Fruit fly (Drosophila melanogaster) whole organism, embryonic: Measurements from ENCODE around the gene GABA-B-R3.

Experiments used
- B-H1 ChIP-seq: fragments of 200-800 bp; sonication (Bioruptor generic); IDR thresholded peaks from 3 replicates; pipeline ENCODE4 v1.3.6; 2022; ENCODE audit warnings: missing biosample characterization, missing genetic modification characterization
- BEAF-32 ChIP-seq: fragments of 200-800 bp; sonication (Bioruptor generic); optimal IDR thresholded peaks from 3 replicates; lab custom pipeline; 2017; ENCODE audit warnings: missing biosample characterization, missing genetic modification characterization, mild to moderate bottlenecking, moderate library complexity, missing genetic modification reagents
- CG10321 ChIP-seq: fragments of 200-800 bp; sonication (Bioruptor generic); IDR thresholded peaks from 2 replicates; pipeline ENCODE4 v1.3.6; 2022; ENCODE audit warnings: missing biosample characterization, missing genetic modification characterization
- CG11560 ChIP-seq: fragments of 200-800 bp; sonication (Bioruptor generic); IDR thresholded peaks from 3 replicates; pipeline ENCODE4 v1.3.6; 2022; ENCODE audit warnings: missing biosample characterization, missing genetic modification characterization
- CG12299 ChIP-seq: fragments of 200-800 bp; sonication (Bioruptor generic); optimal IDR thresholded peaks from 2 replicates; lab custom pipeline; 2018; ENCODE audit warnings: missing biosample characterization, mild to moderate bottlenecking, missing genetic modification characterization
- CG1233 ChIP-seq: fragments of 200-800 bp; sonication (Bioruptor generic); optimal IDR thresholded peaks from 4 replicates; lab custom pipeline; 2018; ENCODE audit warnings: missing biosample characterization, mild to moderate bottlenecking, missing genetic modification characterization
- CG12391 ChIP-seq: fragments of 200-800 bp; sonication (Bioruptor generic); optimal IDR thresholded peaks from 3 replicates; lab custom pipeline; 2018; ENCODE audit warnings: missing biosample characterization, mild to moderate bottlenecking, missing genetic modification characterization, moderate library complexity
- CG14050 ChIP-seq: fragments of 200-800 bp; sonication (Bioruptor generic); IDR thresholded peaks from 3 replicates; pipeline ENCODE4 v1.3.6; 2022; ENCODE audit warnings: missing biosample characterization, missing genetic modification characterization
- CG1529 ChIP-seq: fragments of 200-800 bp; sonication (Bioruptor generic); optimal IDR thresholded peaks from 3 replicates; lab custom pipeline; 2018; ENCODE audit warnings: missing biosample characterization, missing genetic modification characterization
- CG15514 ChIP-seq: fragments of 200-800 bp; sonication (Bioruptor generic); optimal IDR thresholded peaks from 3 replicates; lab custom pipeline; 2017; ENCODE audit warnings: missing biosample characterization, missing genetic modification characterization, mild to moderate bottlenecking, moderate library complexity, missing genetic modification reagents
- CG1602 ChIP-seq: fragments of 200-800 bp; sonication (Bioruptor generic); optimal IDR thresholded peaks from 3 replicates; lab custom pipeline; 2016; ENCODE audit warnings: missing biosample characterization, missing genetic modification characterization
- CG17186 ChIP-seq: fragments of 200-800 bp; sonication (Bioruptor generic); optimal IDR thresholded peaks from 3 replicates; lab custom pipeline; 2017; ENCODE audit warnings: missing biosample characterization, missing genetic modification reagents, missing genetic modification characterization
- CG17568 ChIP-seq: fragments of 200-800 bp; sonication (Bioruptor generic); optimal IDR thresholded peaks from 2 replicates; lab custom pipeline; 2018; ENCODE audit warnings: missing biosample characterization, mild to moderate bottlenecking, missing genetic modification characterization, moderate library complexity
- CG18011 ChIP-seq: fragments of 200-800 bp; sonication (Bioruptor generic); optimal IDR thresholded peaks from 2 replicates; lab custom pipeline; 2017; ENCODE audit warnings: missing biosample characterization, missing genetic modification characterization, mild to moderate bottlenecking, moderate library complexity, missing genotype
- CG18764 ChIP-seq: fragments of 200-800 bp; sonication (Bioruptor generic); optimal IDR thresholded peaks from 3 replicates; lab custom pipeline; 2016; ENCODE audit warnings: missing biosample characterization, missing genetic modification characterization
- CG2129 ChIP-seq: fragments of 200-800 bp; sonication (Bioruptor generic); IDR thresholded peaks from 2 replicates; pipeline ENCODE4 v1.3.6; 2022; ENCODE audit warnings: missing biosample characterization, missing genetic modification characterization; ENCODE audit not compliant: partially characterized antibody
- CG31224 ChIP-seq: fragments of 200-800 bp; sonication (Bioruptor generic); IDR thresholded peaks from 2 replicates; pipeline ENCODE4 v1.3.6; 2022; ENCODE audit warnings: missing biosample characterization, missing genetic modification characterization
- CG34376 ChIP-seq: fragments of 200-800 bp; sonication (Bioruptor generic); optimal IDR thresholded peaks from 2 replicates; lab custom pipeline; 2018; ENCODE audit warnings: missing biosample characterization, mild to moderate bottlenecking, missing genetic modification characterization
- CG4424 ChIP-seq: fragments of 200-800 bp; sonication (Bioruptor generic); optimal IDR thresholded peaks from 3 replicates; lab custom pipeline; 2016; ENCODE audit warnings: missing biosample characterization, missing genetic modification characterization
- CG4707 ChIP-seq: fragments of 200-800 bp; sonication (Bioruptor generic); optimal IDR thresholded peaks from 2 replicates; lab custom pipeline; 2018; ENCODE audit warnings: missing biosample characterization, mild to moderate bottlenecking, missing genetic modification characterization, moderate library complexity
- CG5180 ChIP-seq: fragments of 200-800 bp; sonication (Bioruptor generic); optimal IDR thresholded peaks from 3 replicates; lab custom pipeline; 2017; ENCODE audit warnings: missing biosample characterization, missing genetic modification characterization, mild to moderate bottlenecking, moderate library complexity, missing genetic modification reagents
- CG7745 ChIP-seq: fragments of 200-800 bp; sonication (Bioruptor generic); optimal IDR thresholded peaks from 2 replicates; lab custom pipeline; 2018; ENCODE audit warnings: missing biosample characterization, mild to moderate bottlenecking, missing genetic modification characterization, moderate library complexity
- CG8290 ChIP-seq, 3 experiments: fragments of 200-800 bp; sonication (Bioruptor generic); optimal IDR thresholded peaks; 2 replicates each; lab custom pipeline; 2016 to 2019; ENCODE audit warnings: missing biosample characterization in 3 of 3, missing genetic modification characterization in 3 of 3, mild to moderate bottlenecking in 2 of 3, moderate library complexity in 1 of 3
- Dad ChIP-seq: fragments of 200-800 bp; sonication (Bioruptor generic); optimal IDR thresholded peaks from 3 replicates; lab custom pipeline; 2016; ENCODE audit warnings: missing biosample characterization, missing genetic modification characterization
- Dp ChIP-seq: fragments of 200-800 bp; sonication (Bioruptor generic); optimal IDR thresholded peaks from 2 replicates; lab custom pipeline; 2018; ENCODE audit warnings: missing biosample characterization, mild to moderate bottlenecking, missing genetic modification characterization, moderate library complexity
- Eip74EF ChIP-seq, 2 experiments: fragments of 200-800 bp in 1 of 2; fragments of >200 bp in 1 of 2; sonication (Bioruptor generic) in 1 of 2; optimal IDR thresholded peaks; 2 replicates each; lab custom pipeline; 2017 to 2019; ENCODE audit warnings: missing biosample characterization in 2 of 2, missing genetic modification characterization in 2 of 2, mild to moderate bottlenecking in 1 of 2, moderate library complexity in 1 of 2
- Fer1 ChIP-seq: fragments of 200-800 bp; sonication (Bioruptor generic); optimal IDR thresholded peaks from 2 replicates; lab custom pipeline; 2017; ENCODE audit warnings: missing biosample characterization, mild to moderate bottlenecking, missing genetic modification characterization
- Fer3 ChIP-seq: fragments of 200-800 bp; sonication (Bioruptor generic); optimal IDR thresholded peaks from 2 replicates; lab custom pipeline; 2018; ENCODE audit warnings: missing biosample characterization, mild to moderate bottlenecking, missing genetic modification characterization, moderate library complexity
- Hr39 ChIP-seq: fragments of >200 bp; optimal IDR thresholded peaks from 2 replicates; lab custom pipeline; 2017
- Myb ChIP-seq: fragments of 200-800 bp; sonication (Bioruptor generic); optimal IDR thresholded peaks from 2 replicates; lab custom pipeline; 2016; ENCODE audit warnings: missing biosample characterization, missing genetic modification characterization
- Poxn ChIP-seq: fragments of 200-800 bp; sonication (Bioruptor generic); IDR thresholded peaks from 2 replicates; pipeline ENCODE4 v1.3.6; 2022; ENCODE audit warnings: missing biosample characterization, missing genetic modification characterization
- al ChIP-seq: fragments of 200-800 bp; sonication (Bioruptor generic); IDR thresholded peaks from 2 replicates; pipeline ENCODE4 v1.3.6; 2022; ENCODE audit warnings: missing biosample characterization, missing genetic modification characterization
- aop ChIP-seq: fragments of 200-800 bp; sonication (Bioruptor generic); IDR thresholded peaks from 2 replicates; pipeline ENCODE4 v1.3.6; 2022; ENCODE audit warnings: missing biosample characterization, missing genetic modification characterization
- bab2 ChIP-seq: fragments of 200-800 bp; sonication (Bioruptor generic); optimal IDR thresholded peaks from 2 replicates; lab custom pipeline; 2016; ENCODE audit warnings: missing biosample characterization, missing genetic modification characterization
- chinmo ChIP-seq: fragments of 200-800 bp; sonication (Bioruptor generic); IDR thresholded peaks from 4 replicates; pipeline ENCODE4 v1.3.6; 2022; ENCODE audit warnings: missing biosample characterization, missing genetic modification characterization; ENCODE audit not compliant: partially characterized antibody
- danr ChIP-seq: fragments of 200-800 bp; sonication (Bioruptor generic); IDR thresholded peaks from 2 replicates; pipeline ENCODE4 v1.3.6; 2022; ENCODE audit warnings: missing biosample characterization, missing genetic modification characterization
- dmrt99B ChIP-seq: fragments of 200-800 bp; sonication (Bioruptor generic); optimal IDR thresholded peaks from 2 replicates; lab custom pipeline; 2018; ENCODE audit warnings: missing biosample characterization, mild to moderate bottlenecking, missing genetic modification characterization, moderate library complexity
- fd102C ChIP-seq: fragments of 200-800 bp; sonication (Bioruptor generic); optimal IDR thresholded peaks from 2 replicates; lab custom pipeline; 2018; ENCODE audit warnings: missing biosample characterization, mild to moderate bottlenecking, missing genetic modification characterization, moderate library complexity
- gt ChIP-seq: fragments of 200-800 bp; sonication (Bioruptor generic); IDR thresholded peaks from 2 replicates; pipeline ENCODE4 v1.3.6; 2022; ENCODE audit warnings: missing biosample characterization, missing genetic modification characterization
- lmd ChIP-seq: fragments of 200-800 bp; sonication (Bioruptor generic); IDR thresholded peaks from 2 replicates; pipeline ENCODE4 v1.3.6; 2022; ENCODE audit warnings: missing biosample characterization, missing genetic modification characterization
- prd ChIP-seq, 3 experiments: fragments of >200 bp in 2 of 3; fragments of 200-800 bp in 1 of 3; sonication (Bioruptor generic) in 1 of 3; optimal IDR thresholded peaks in 2 of 3; IDR thresholded peaks in 1 of 3; 2 replicates in 2 of 3; 3 replicates in 1 of 3; pipeline versions ENCODE4 v1.3.6 to Lab custom; 2017 to 2022; ENCODE audit warnings: missing biosample characterization in 1 of 3, missing genetic modification characterization in 1 of 3
- salm ChIP-seq: fragments of 200-800 bp; sonication (Bioruptor generic); optimal IDR thresholded peaks from 2 replicates; lab custom pipeline; 2018; ENCODE audit warnings: missing biosample characterization, mild to moderate bottlenecking, missing genetic modification characterization
- sd ChIP-seq: fragments of 200-800 bp; sonication (Bioruptor generic); optimal IDR thresholded peaks from 3 replicates; lab custom pipeline; 2018; ENCODE audit warnings: missing biosample characterization, mild to moderate bottlenecking, missing genetic modification characterization, moderate library complexity
- slou ChIP-seq: fragments of 200-800 bp; sonication (Bioruptor generic); optimal IDR thresholded peaks from 3 replicates; lab custom pipeline; 2016; ENCODE audit warnings: missing biosample characterization, missing genetic modification characterization
- tio ChIP-seq: fragments of 200-800 bp; sonication (Bioruptor generic); optimal IDR thresholded peaks from 2 replicates; lab custom pipeline; 2017; ENCODE audit warnings: missing biosample characterization, missing genetic modification characterization, inconsistent platforms
- toy ChIP-seq: fragments of 200-800 bp; sonication (Bioruptor generic); IDR thresholded peaks from 2 replicates; pipeline ENCODE4 v1.3.6; 2022; ENCODE audit warnings: missing biosample characterization, missing genetic modification characterization
- tx ChIP-seq: fragments of 200-800 bp; sonication (Bioruptor generic); optimal IDR thresholded peaks from 2 replicates; lab custom pipeline; 2016; ENCODE audit warnings: missing biosample characterization, missing genetic modification characterization
- unc-4 ChIP-seq: fragments of 200-800 bp; sonication (Bioruptor generic); IDR thresholded peaks from 2 replicates; pipeline ENCODE4 v1.3.6; 2022; ENCODE audit warnings: missing biosample characterization, missing genetic modification characterization; ENCODE audit not compliant: partially characterized antibody
- zen ChIP-seq: fragments of 200-800 bp; sonication (Bioruptor generic); optimal IDR thresholded peaks from 3 replicates; lab custom pipeline; 2018; ENCODE audit warnings: missing biosample characterization, mild to moderate bottlenecking, missing genetic modification characterization, moderate library complexity

Gene GABA-B-R3

dm6 chr2L:718280-718871, 31.4 kb upstream of the GABA-B-R3 start (continued):
- no peak for TF ChIP-seq prd (optimal IDR thresholded peaks at IDR 0.05; lab: Kevin White, UChicago)
- peak; percentile 12; the same call in 1 of the 3 replicates for TF ChIP-seq prd (GFP tag; IDR thresholded peaks at IDR 0.05; lab: Robert Waterston, UW)
- peak; percentile 57 for TF ChIP-seq lmd (GFP tag; lab: Robert Waterston, UW)
- no peak for TF ChIP-seq CG14050 (GFP tag; lab: Robert Waterston, UW)
- TF ChIP-seq CG12299, result no peak
- TF ChIP-seq CG2129 (GFP tag; lab: Robert Waterston, UW), result no peak
- no peak for TF ChIP-seq CG7745
- no peak for TF ChIP-seq Poxn
- TF ChIP-seq sd, result no peak
- no peak for TF ChIP-seq danr (GFP tag; lab: Robert Waterston, UW)
- no peak for TF ChIP-seq Hr39 (lab: Kevin White, UChicago)
- no peak for TF ChIP-seq CG18764 (GFP tag; lab: Kevin White, UChicago)
- no peak for TF ChIP-seq Dad (GFP tag; lab: Kevin White, UChicago)
- TF ChIP-seq gt (GFP tag; lab: Robert Waterston, UW), result no peak
- TF ChIP-seq CG18011 (GFP tag; lab: Kevin White, UChicago), result no peak
- TF ChIP-seq zen (tag; lab: Kevin White, UChicago), result no peak
- no peak for TF ChIP-seq Myb (GFP tag; lab: Kevin White, UChicago)
- TF ChIP-seq CG31224 (GFP tag; lab: Robert Waterston, UW), result peak; percentile 32; the same call in 1 of the 2 replicates
- no peak for TF ChIP-seq CG4424
- no peak for TF ChIP-seq dmrt99B (tag; lab: Kevin White, UChicago)
- no peak for TF ChIP-seq Eip74EF (GFP tag; optimal IDR thresholded peaks at IDR 0.05; lab: Kevin White, UChicago)
- no peak for TF ChIP-seq Fer1 (GFP tag; lab: Kevin White, UChicago)
- TF ChIP-seq slou, result no peak
- no peak for TF ChIP-seq BEAF-32
- TF ChIP-seq Dp, result no peak
- 0 out of 3 replicates have a peak, but pooled peaks have one; percentile 14 for TF ChIP-seq CG11560
- peak; percentile 49 for TF ChIP-seq al
- no peak for TF ChIP-seq CG1233
- peak; percentile 26 for TF ChIP-seq CG12391 (tag; lab: Kevin White, UChicago)
- no peak for TF ChIP-seq CG1602 (GFP tag; lab: Kevin White, UChicago)
- no peak for TF ChIP-seq fd102C
- TF ChIP-seq Fer3 (tag; lab: Kevin White, UChicago), result no peak
- no peak for TF ChIP-seq CG10321 (GFP tag; lab: Robert Waterston, UW)
- no peak for TF ChIP-seq CG17568 (GFP tag; lab: Kevin White, UChicago)
- TF ChIP-seq tio (GFP tag; lab: Kevin White, UChicago), result no peak
- no peak for TF ChIP-seq CG8290 (GFP tag; optimal IDR thresholded peaks at IDR 0.05; lab: Kevin White, UChicago)
- TF ChIP-seq CG8290 (tag; optimal IDR thresholded peaks at IDR 0.05; lab: Kevin White, UChicago), result no peak
- TF ChIP-seq CG4707, result no peak
- TF ChIP-seq unc-4 (GFP tag; lab: Robert Waterston, UW), result no peak
- TF ChIP-seq CG34376 (GFP tag; lab: Kevin White, UChicago), result no peak
- no peak for TF ChIP-seq salm (tag; lab: Kevin White, UChicago)
- TF ChIP-seq tx (GFP tag; lab: Kevin White, UChicago), result no peak
- TF ChIP-seq bab2 (GFP tag; lab: Kevin White, UChicago), result no peak
- no peak for TF ChIP-seq toy (GFP tag; lab: Robert Waterston, UW)
- no peak for TF ChIP-seq CG5180 (GFP tag; lab: Kevin White, UChicago)
- TF ChIP-seq CG17186, result no peak
- no peak for TF ChIP-seq CG1529 (GFP tag; lab: Kevin White, UChicago)
- TF ChIP-seq aop, result no peak
- TF ChIP-seq chinmo (GFP tag; lab: Robert Waterston, UW), result 0 out of 4 replicates have a peak, but pooled peaks have one; percentile 62
- no peak for TF ChIP-seq CG15514
- TF ChIP-seq B-H1, result no peak
